Fruit fly (Drosophila melanogaster) whole organism, embryonic: Measurements from ENCODE around the gene CG18557.

Experiments
- CG10209 ChIP-seq: fragments of 200-800 bp; sonication (Bioruptor generic); optimal IDR thresholded peaks from 3 replicates; lab custom pipeline; 2017; ENCODE audit warnings: missing biosample characterization, mild to moderate bottlenecking, missing genetic modification characterization, missing genetic modification reagents
- CG10431 ChIP-seq: fragments of 200-800 bp; sonication (Bioruptor generic); optimal IDR thresholded peaks from 3 replicates; lab custom pipeline; 2018; ENCODE audit warnings: missing biosample characterization, mild to moderate bottlenecking, missing genetic modification characterization
- CG11093 ChIP-seq: fragments of 200-800 bp; sonication (Bioruptor generic); IDR thresholded peaks from 3 replicates; pipeline ENCODE4 v1.3.6; 2022; ENCODE audit warnings: missing biosample characterization, missing genetic modification characterization
- CG11456 ChIP-seq: fragments of 200-800 bp; sonication (Bioruptor generic); IDR thresholded peaks from 3 replicates; pipeline ENCODE4 v1.3.6; 2022; ENCODE audit warnings: missing biosample characterization, missing genetic modification characterization
- CG1233 ChIP-seq: fragments of 200-800 bp; sonication (Bioruptor generic); optimal IDR thresholded peaks from 4 replicates; lab custom pipeline; 2018; ENCODE audit warnings: missing biosample characterization, mild to moderate bottlenecking, missing genetic modification characterization
- CG12391 ChIP-seq: fragments of 200-800 bp; sonication (Bioruptor generic); optimal IDR thresholded peaks from 3 replicates; lab custom pipeline; 2018; ENCODE audit warnings: missing biosample characterization, mild to moderate bottlenecking, missing genetic modification characterization, moderate library complexity
- CG13894 ChIP-seq: fragments of 200-800 bp; sonication (Bioruptor generic); optimal IDR thresholded peaks from 3 replicates; lab custom pipeline; 2018; ENCODE audit warnings: missing biosample characterization, mild to moderate bottlenecking, missing genetic modification characterization, moderate library complexity
- CG17568 ChIP-seq: fragments of 200-800 bp; sonication (Bioruptor generic); optimal IDR thresholded peaks from 2 replicates; lab custom pipeline; 2018; ENCODE audit warnings: missing biosample characterization, mild to moderate bottlenecking, missing genetic modification characterization, moderate library complexity
- CG18764 ChIP-seq: fragments of 200-800 bp; sonication (Bioruptor generic); optimal IDR thresholded peaks from 3 replicates; lab custom pipeline; 2016; ENCODE audit warnings: missing biosample characterization, missing genetic modification characterization
- CG34224 ChIP-seq: fragments of 200-800 bp; sonication (Bioruptor generic); IDR thresholded peaks from 3 replicates; pipeline ENCODE4 v1.3.6; 2022; ENCODE audit warnings: missing biosample characterization, missing genetic modification characterization; ENCODE audit not compliant: partially characterized antibody
- CG4707 ChIP-seq: fragments of 200-800 bp; sonication (Bioruptor generic); optimal IDR thresholded peaks from 2 replicates; lab custom pipeline; 2018; ENCODE audit warnings: missing biosample characterization, mild to moderate bottlenecking, missing genetic modification characterization, moderate library complexity
- CG4854 ChIP-seq: fragments of 200-800 bp; sonication (Bioruptor generic); optimal IDR thresholded peaks from 2 replicates; lab custom pipeline; 2016; ENCODE audit warnings: missing biosample characterization, missing genetic modification characterization, inconsistent platforms
- CG8281 ChIP-seq: fragments of 200-800 bp; sonication (Bioruptor generic); optimal IDR thresholded peaks from 2 replicates; lab custom pipeline; 2018; ENCODE audit warnings: missing biosample characterization, mild to moderate bottlenecking, missing genetic modification characterization, moderate library complexity
- CG8388 ChIP-seq: fragments of 200-800 bp; sonication (Bioruptor generic); optimal IDR thresholded peaks from 2 replicates; lab custom pipeline; 2019; ENCODE audit warnings: missing biosample characterization, mild to moderate bottlenecking, missing genetic modification characterization, moderate library complexity
- CG9797 ChIP-seq: fragments of 200-800 bp; sonication (Bioruptor generic); optimal IDR thresholded peaks from 3 replicates; lab custom pipeline; 2018; ENCODE audit warnings: missing biosample characterization, mild to moderate bottlenecking, missing genetic modification characterization
- CG9932 ChIP-seq: fragments of 200-800 bp; sonication (Bioruptor generic); IDR thresholded peaks from 2 replicates; pipeline ENCODE4 v1.3.6; 2022; ENCODE audit warnings: missing biosample characterization, missing genetic modification characterization
- CHES-1-like ChIP-seq: fragments of 200-800 bp; sonication (Bioruptor generic); optimal IDR thresholded peaks from 2 replicates; lab custom pipeline; 2016; ENCODE audit warnings: missing biosample characterization, missing genetic modification characterization
- CrebB ChIP-seq: fragments of 200-800 bp; sonication (Bioruptor generic); optimal IDR thresholded peaks from 3 replicates; lab custom pipeline; 2018; ENCODE audit warnings: missing biosample characterization, mild to moderate bottlenecking, missing genetic modification characterization
- D19A ChIP-seq: fragments of 200-800 bp; optimal IDR thresholded peaks from 3 replicates; lab custom pipeline; 2019; ENCODE audit warnings: missing biosample characterization, mild to moderate bottlenecking, missing genetic modification characterization, moderate library complexity
- Gsc ChIP-seq: fragments of 200-800 bp; sonication (Bioruptor generic); IDR thresholded peaks from 2 replicates; pipeline ENCODE4 v1.3.6; 2022; ENCODE audit warnings: missing biosample characterization, missing genetic modification characterization
- Gug ChIP-seq: fragments of 200-800 bp; sonication (Bioruptor generic); IDR thresholded peaks from 4 replicates; pipeline ENCODE4 v1.3.6; 2022; ENCODE audit warnings: missing biosample characterization, missing genetic modification characterization
- MTF-1 ChIP-seq: fragments of 200-800 bp; sonication (Bioruptor generic); optimal IDR thresholded peaks from 2 replicates; lab custom pipeline; 2018; ENCODE audit warnings: missing biosample characterization, mild to moderate bottlenecking, missing genetic modification characterization, borderline replicate concordance
- Meics ChIP-seq: fragments of 200-800 bp; sonication (Bioruptor generic); optimal IDR thresholded peaks from 2 replicates; lab custom pipeline; 2017; ENCODE audit warnings: missing biosample characterization, mild to moderate bottlenecking, missing genetic modification characterization
- Mes4 ChIP-seq: fragments of 200-800 bp; sonication (Bioruptor generic); optimal IDR thresholded peaks from 2 replicates; lab custom pipeline; 2016; ENCODE audit warnings: missing biosample characterization, missing genetic modification characterization
- Nf-YC ChIP-seq: fragments of 200-800 bp; optimal IDR thresholded peaks from 3 replicates; lab custom pipeline; 2019; ENCODE audit warnings: missing biosample characterization, mild to moderate bottlenecking, missing genetic modification characterization, moderate library complexity
- Oaz ChIP-seq: fragments of 200-800 bp; sonication (Bioruptor generic); IDR thresholded peaks from 2 replicates; pipeline ENCODE4 v1.3.6; 2022; ENCODE audit warnings: missing biosample characterization, missing genetic modification characterization
- Pdp1 ChIP-seq, 2 experiments: fragments of 200-800 bp; sonication (Bioruptor generic); optimal IDR thresholded peaks; 3 replicates each; lab custom pipeline; 2016; ENCODE audit warnings: missing biosample characterization in 2 of 2, missing genetic modification characterization in 2 of 2, mild to moderate bottlenecking in 1 of 2, moderate library complexity in 1 of 2
- Sry-δ ChIP-seq: fragments of 200-800 bp; sonication (Bioruptor generic); optimal IDR thresholded peaks from 2 replicates; lab custom pipeline; 2016; ENCODE audit warnings: missing biosample characterization, missing genetic modification characterization
- TFAM ChIP-seq: fragments of 200-800 bp; sonication (Bioruptor generic); optimal IDR thresholded peaks from 2 replicates; lab custom pipeline; 2017; ENCODE audit warnings: missing biosample characterization, missing genetic modification characterization, inconsistent platforms
- Trl ChIP-seq, 3 experiments: fragments of >200 bp in 2 of 3; fragments of 200-800 bp in 1 of 3; sonication (Bioruptor generic) in 1 of 3; optimal IDR thresholded peaks; 2 replicates in 1 of 3; 3 replicates in 2 of 3; lab custom pipeline; 2016 to 2017; ENCODE audit warnings: missing biosample characterization in 1 of 3, missing genetic modification characterization in 1 of 3
- bcd ChIP-seq: fragments of 200-800 bp; sonication (Bioruptor generic); optimal IDR thresholded peaks from 2 replicates; lab custom pipeline; 2017; ENCODE audit warnings: missing biosample characterization, mild to moderate bottlenecking, missing genetic modification characterization
- bowl ChIP-seq: fragments of 200-800 bp; sonication (Bioruptor generic); IDR thresholded peaks from 2 replicates; pipeline ENCODE4 v1.3.6; 2022; ENCODE audit warnings: missing biosample characterization, missing genetic modification characterization
- br ChIP-seq: fragments of >200 bp; optimal IDR thresholded peaks from 2 replicates; lab custom pipeline; 2017
- en ChIP-seq: fragments of 200-800 bp; sonication (Bioruptor generic); optimal IDR thresholded peaks from 2 replicates; lab custom pipeline; 2016; ENCODE audit warnings: missing biosample characterization, missing genetic modification characterization
- eve ChIP-seq, 2 experiments: fragments of >200 bp; optimal IDR thresholded peaks; 2 replicates each; lab custom pipeline; 2017; ENCODE audit warnings: missing biosample characterization in 2 of 2, missing genetic modification characterization in 2 of 2
- gcm2 ChIP-seq: fragments of 200-800 bp; sonication (Bioruptor generic); optimal IDR thresholded peaks from 2 replicates; lab custom pipeline; 2016; ENCODE audit warnings: missing biosample characterization, missing genetic modification characterization
- grn ChIP-seq: fragments of 200-800 bp; sonication (Bioruptor generic); optimal IDR thresholded peaks from 3 replicates; lab custom pipeline; 2017; ENCODE audit warnings: missing biosample characterization, missing genetic modification characterization
- gt ChIP-seq: fragments of 200-800 bp; sonication (Bioruptor generic); IDR thresholded peaks from 2 replicates; pipeline ENCODE4 v1.3.6; 2022; ENCODE audit warnings: missing biosample characterization, missing genetic modification characterization
- hth ChIP-seq: fragments of >200 bp; optimal IDR thresholded peaks from 2 replicates; lab custom pipeline; 2017; ENCODE audit warnings: inconsistent platforms
- jing ChIP-seq: fragments of 200-800 bp; sonication (Bioruptor generic); optimal IDR thresholded peaks from 2 replicates; lab custom pipeline; 2018; ENCODE audit warnings: missing biosample characterization, mild to moderate bottlenecking, missing genetic modification characterization
- kah ChIP-seq: fragments of 200-800 bp; sonication (Bioruptor generic); optimal IDR thresholded peaks from 2 replicates; lab custom pipeline; 2018; ENCODE audit warnings: missing biosample characterization, mild to moderate bottlenecking, missing genetic modification characterization
- p53 ChIP-seq: fragments of 200-800 bp; sonication (Bioruptor generic); optimal IDR thresholded peaks from 2 replicates; lab custom pipeline; 2016; ENCODE audit warnings: missing biosample characterization, missing genetic modification characterization
- prd ChIP-seq, 3 experiments: fragments of >200 bp in 2 of 3; fragments of 200-800 bp in 1 of 3; sonication (Bioruptor generic) in 1 of 3; optimal IDR thresholded peaks in 2 of 3; IDR thresholded peaks in 1 of 3; 2 replicates in 2 of 3; 3 replicates in 1 of 3; pipeline versions ENCODE4 v1.3.6 to Lab custom; 2017 to 2022; ENCODE audit warnings: missing biosample characterization in 1 of 3, missing genetic modification characterization in 1 of 3
- psq ChIP-seq: fragments of 200-800 bp; sonication (Bioruptor generic); optimal IDR thresholded peaks from 2 replicates; lab custom pipeline; 2017; ENCODE audit warnings: missing biosample characterization, missing genetic modification characterization
- sd ChIP-seq: fragments of 200-800 bp; sonication (Bioruptor generic); optimal IDR thresholded peaks from 3 replicates; lab custom pipeline; 2018; ENCODE audit warnings: missing biosample characterization, mild to moderate bottlenecking, missing genetic modification characterization, moderate library complexity
- ssp ChIP-seq: fragments of 200-800 bp; sonication (Bioruptor generic); IDR thresholded peaks from 2 replicates; pipeline ENCODE4 v1.3.6; 2022; ENCODE audit warnings: missing biosample characterization, missing genetic modification characterization
- trh ChIP-seq: fragments of 200-800 bp; sonication (Bioruptor generic); optimal IDR thresholded peaks from 2 replicates; lab custom pipeline; 2016; ENCODE audit warnings: missing biosample characterization, missing genetic modification characterization
- unpg ChIP-seq: fragments of 200-800 bp; sonication (Bioruptor generic); optimal IDR thresholded peaks from 3 replicates; lab custom pipeline; 2018; ENCODE audit warnings: missing biosample characterization, mild to moderate bottlenecking, missing genetic modification characterization, moderate library complexity
- yki ChIP-seq: fragments of >200 bp; optimal IDR thresholded peaks from 3 replicates; lab custom pipeline; 2018
- z ChIP-seq: fragments of 200-800 bp; sonication (Bioruptor generic); IDR thresholded peaks from 3 replicates; pipeline ENCODE4 v1.3.6; 2022; ENCODE audit warnings: missing biosample characterization, missing genetic modification characterization

Gene CG18557

dm6 chr2L:2872968-2873728 is 27.6 kb upstream of the CG18557 start (continued):
- no peak for TF ChIP-seq CG4707
- no peak for TF ChIP-seq p53 (GFP tag; lab: Kevin White, UChicago)
- 0 out of 2 replicates have a peak, but pooled peaks have one; percentile 24 for TF ChIP-seq CG9932 (GFP tag; lab: Robert Waterston, UW)
- TF ChIP-seq hth (lab: Kevin White, UChicago), result no peak
- TF ChIP-seq CG11093 (GFP tag; lab: Robert Waterston, UW), result 0 out of 3 replicates have a peak, but pooled peaks have one; percentile 38
- TF ChIP-seq Pdp1 (GFP tag; optimal IDR thresholded peaks at IDR 0.05; lab: Kevin White, UChicago), result no peak
- TF ChIP-seq en (GFP tag; lab: Kevin White, UChicago), result no peak
- no peak for TF ChIP-seq TFAM (GFP tag; lab: Kevin White, UChicago)
- TF ChIP-seq CG1233, result no peak
- no peak for TF ChIP-seq CG8388 (GFP tag; lab: Kevin White, UChicago)
- no peak for TF ChIP-seq trh (GFP tag; lab: Kevin White, UChicago)
- peak; percentile 23 for TF ChIP-seq sd
- TF ChIP-seq MTF-1 (GFP tag; lab: Kevin White, UChicago), result no peak
- TF ChIP-seq CG13894 (tag; lab: Kevin White, UChicago), result no peak
- TF ChIP-seq grn (GFP tag; lab: Kevin White, UChicago), result no peak
- TF ChIP-seq Mes4 (GFP tag; lab: Kevin White, UChicago), result no peak
- TF ChIP-seq yki (lab: Kevin White, UChicago), result no peak
- TF ChIP-seq jing (GFP tag; lab: Kevin White, UChicago), result no peak
- TF ChIP-seq bcd (GFP tag; lab: Kevin White, UChicago), result no peak
- TF ChIP-seq Gsc (GFP tag; lab: Robert Waterston, UW), result no peak
- TF ChIP-seq z (GFP tag; lab: Robert Waterston, UW), result no peak
- TF ChIP-seq ssp, result no peak
- no peak for TF ChIP-seq bowl (GFP tag; lab: Robert Waterston, UW)
- TF ChIP-seq eve (GFP tag; optimal IDR thresholded peaks at IDR 0.05; lab: Kevin White, UChicago), result no peak
- TF ChIP-seq CG8281 (tag; lab: Kevin White, UChicago), result no peak
- TF ChIP-seq Oaz, result no peak
- peak; percentile 1 for TF ChIP-seq D19A (tag; lab: Kevin White, UChicago)
- no peak for TF ChIP-seq Nf-YC (tag; lab: Kevin White, UChicago)
- TF ChIP-seq Trl (optimal IDR thresholded peaks at IDR 0.05; lab: Kevin White, UChicago), result no peak
- no peak for TF ChIP-seq Trl (GFP tag; optimal IDR thresholded peaks at IDR 0.05; lab: Kevin White, UChicago)
- TF ChIP-seq CG34224 (GFP tag; lab: Robert Waterston, UW), result no peak
- no peak for TF ChIP-seq prd (optimal IDR thresholded peaks at IDR 0.05; lab: Kevin White, UChicago)
- peak; percentile 63 for TF ChIP-seq prd (GFP tag; IDR thresholded peaks at IDR 0.05; lab: Robert Waterston, UW)
- TF ChIP-seq CG17568, result no peak
- no peak for TF ChIP-seq CG18764 (GFP tag; lab: Kevin White, UChicago)
- peak; percentile 9; the same call in 1 of the 4 replicates for TF ChIP-seq Gug (GFP tag; lab: Robert Waterston, UW)
- no peak for TF ChIP-seq CG12391 (tag; lab: Kevin White, UChicago)
- TF ChIP-seq Sry-δ (GFP tag; lab: Kevin White, UChicago), result no peak
- TF ChIP-seq CG10209 (GFP tag; lab: Kevin White, UChicago), result no peak
- no peak for TF ChIP-seq unpg (GFP tag; lab: Kevin White, UChicago)
- TF ChIP-seq CG11456 (GFP tag; lab: Robert Waterston, UW), result no peak
- no peak for TF ChIP-seq gt (GFP tag; lab: Robert Waterston, UW)
- peak; percentile 13 for TF ChIP-seq kah (GFP tag; lab: Kevin White, UChicago)
- peak; percentile 2 for TF ChIP-seq CHES-1-like (GFP tag; lab: Kevin White, UChicago)
- TF ChIP-seq psq (GFP tag; lab: Kevin White, UChicago), result no peak
- TF ChIP-seq Meics, result peak; percentile 63
- TF ChIP-seq CG9797 (GFP tag; lab: Kevin White, UChicago), result no peak
- TF ChIP-seq br, result no peak
- no peak for TF ChIP-seq gcm2 (GFP tag; lab: Kevin White, UChicago)
- TF ChIP-seq CG10431 (GFP tag; lab: Kevin White, UChicago), result no peak
- no peak for TF ChIP-seq CG4854 (GFP tag; lab: Kevin White, UChicago)
- no peak for TF ChIP-seq CrebB (tag; lab: Kevin White, UChicago)
